Worm (Caenorhabditis elegans): ENCODE measurements around the gene C30G12.4.

DNA sequence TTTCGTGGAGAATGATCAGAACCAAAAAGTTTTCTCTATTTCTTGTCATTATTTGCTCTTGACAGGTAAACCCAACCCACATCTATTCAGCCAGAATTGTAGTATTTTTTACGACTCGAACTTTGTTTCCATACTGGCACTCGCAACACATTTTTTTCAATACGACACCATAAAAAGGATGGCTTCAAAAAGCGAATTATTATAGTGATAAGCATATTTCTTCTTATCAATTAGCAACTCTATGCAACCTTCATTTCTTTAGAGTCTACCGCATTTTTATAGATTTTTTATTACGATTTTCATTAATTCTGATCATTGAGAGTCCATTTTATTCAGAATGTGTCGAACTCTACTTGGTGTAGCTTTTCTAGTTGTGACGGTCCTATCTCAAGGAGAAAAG is 29.4 kb upstream of the C30G12.4 start, which contains the start of gene ctsa-3.1:
- TF ChIP-seq unc-62 (GFP tag; optimal IDR thresholded peaks at IDR 0.05): no peak
- no peak for TF ChIP-seq nhr-77 (tag; optimal IDR thresholded peaks at IDR 0.05)
- TF ChIP-seq unc-39 (tag; optimal IDR thresholded peaks at IDR 0.05): no peak
- TF ChIP-seq fos-1 (tag; optimal IDR thresholded peaks at IDR 0.05): peak; percentile 77
- no peak for TF ChIP-seq ztf-4 (tag; optimal IDR thresholded peaks at IDR 0.05)
- TF ChIP-seq ama-1 (optimal IDR thresholded peaks at IDR 0.05): no peak
- no peak for TF ChIP-seq nhr-129 (tag; optimal IDR thresholded peaks at IDR 0.05)
- TF ChIP-seq nhr-12 (tag; optimal IDR thresholded peaks at IDR 0.05): no peak
- no peak for TF ChIP-seq nhr-6 (tag; optimal IDR thresholded peaks at IDR 0.05)
- TF ChIP-seq snpc-4 (tag; optimal IDR thresholded peaks at IDR 0.05): no peak
- TF ChIP-seq nhr-237 (tag; optimal IDR thresholded peaks at IDR 0.05): no peak
- no peak for TF ChIP-seq lsy-2 (tag; optimal IDR thresholded peaks at IDR 0.05)

All from whole organism, L2 larva.